Fruit fly (Drosophila melanogaster): ENCODE measurements around the gene CG17196.

CG17196 gene

dm6 chr3R:25740348-25740751, 35.7 kb downstream of the CG17196 start, which contains the start of gene LpR2 (continued):
- TF ChIP-seq Dbx (GFP tag; IDR thresholded peaks at IDR 0.05) (peak; percentile 70; the same call in 2 of the 3 replicates), CG17568 (GFP tag; optimal IDR thresholded peaks at IDR 0.05) (no peak), CG31224 (GFP tag; IDR thresholded peaks at IDR 0.05) (no peak), CG11696 (GFP tag; IDR thresholded peaks at IDR 0.05) (no peak), Kr (GFP tag; optimal IDR thresholded peaks at IDR 0.05) (no peak), Usf (GFP tag; optimal IDR thresholded peaks at IDR 0.05) (no peak), Abd-B (GFP tag; optimal IDR thresholded peaks at IDR 0.05) (no peak), HLH4C (GFP tag; IDR thresholded peaks at IDR 0.05; ENCODE audit: partially characterized antibody) (no peak; the same call in 2 of the 3 replicates), CG33213 (GFP tag; optimal IDR thresholded peaks at IDR 0.05) (no peak), jing (GFP tag; optimal IDR thresholded peaks at IDR 0.05) (peak; percentile 84), pan (optimal IDR thresholded peaks at IDR 0.05) (no peak), pan (GFP tag; optimal IDR thresholded peaks at IDR 0.05 in 1 of 2, IDR thresholded peaks at IDR 0.05 in 1 of 2) (peak in 1 of 2 experiments; percentile 40), CG34422 (GFP tag; IDR thresholded peaks at IDR 0.05) (peak; percentile 13; the same call in 1 of the 3 replicates), btn (GFP tag; optimal IDR thresholded peaks at IDR 0.05) (no peak), ato (GFP tag; IDR thresholded peaks at IDR 0.05; ENCODE audit: partially characterized antibody) (no peak; the same call in 1 of the 2 replicates), tgo (GFP tag; IDR thresholded peaks at IDR 0.05) (no peak), vvl (GFP tag; IDR thresholded peaks at IDR 0.05) (0 out of 2 replicates have a peak, but pooled peaks have one; percentile 58), ase (GFP tag; IDR thresholded peaks at IDR 0.05) (no peak), slou (GFP tag; optimal IDR thresholded peaks at IDR 0.05) (no peak), CG14667 (GFP tag; IDR thresholded peaks at IDR 0.05) (no peak), CG15269 (tag; optimal IDR thresholded peaks at IDR 0.05) (no peak), ara (GFP tag; IDR thresholded peaks at IDR 0.05) (no peak), stwl (tag; optimal IDR thresholded peaks at IDR 0.05) (no peak), fru (optimal IDR thresholded peaks at IDR 0.05) (no peak), Dp (GFP tag; optimal IDR thresholded peaks at IDR 0.05) (no peak), CG7372 (GFP tag; IDR thresholded peaks at IDR 0.05) (no peak), cwo (GFP tag; optimal IDR thresholded peaks at IDR 0.05) (no peak), vfl (GFP tag; optimal IDR thresholded peaks at IDR 0.05) (no peak), D (optimal IDR thresholded peaks at IDR 0.05) (no peak), D (GFP tag; optimal IDR thresholded peaks at IDR 0.05) (no peak), Atf6 (GFP tag; IDR thresholded peaks at IDR 0.05) (0 out of 2 replicates have a peak, but pooled peaks have one; percentile 17), CHES-1-like (GFP tag; optimal IDR thresholded peaks at IDR 0.05) (no peak), knrl (GFP tag; IDR thresholded peaks at IDR 0.05; ENCODE audit: partially characterized antibody) (no peak), fd96Cb (tag; optimal IDR thresholded peaks at IDR 0.05) (no peak), slbo (GFP tag; IDR thresholded peaks at IDR 0.05) (0 out of 2 replicates have a peak, but pooled peaks have one; percentile 3), gfzf (GFP tag; optimal IDR thresholded peaks at IDR 0.05) (no peak), p53 (GFP tag; optimal IDR thresholded peaks at IDR 0.05) (no peak), Adf1 (GFP tag; IDR thresholded peaks at IDR 0.05) (peak; percentile 23), nmo (GFP tag; optimal IDR thresholded peaks at IDR 0.05) (no peak), CG11398 (GFP tag; optimal IDR thresholded peaks at IDR 0.05) (no peak), CG15479 (GFP tag; optimal IDR thresholded peaks at IDR 0.05) (no peak), shn (GFP tag; optimal IDR thresholded peaks at IDR 0.05) (peak; percentile 2), nau (GFP tag; optimal IDR thresholded peaks at IDR 0.05) (no peak), CG10147 (GFP tag; optimal IDR thresholded peaks at IDR 0.05) (no peak), pho (GFP tag; optimal IDR thresholded peaks at IDR 0.05) (no peak), gsb (GFP tag; IDR thresholded peaks at IDR 0.05) (no peak), aop (GFP tag; IDR thresholded peaks at IDR 0.05) (0 out of 2 replicates have a peak, but pooled peaks have one; percentile 26), crol (GFP tag; IDR thresholded peaks at IDR 0.05) (no peak; the same call in 1 of the 2 replicates), Blimp-1 (GFP tag; optimal IDR thresholded peaks at IDR 0.05) (no peak), Gsc (GFP tag; IDR thresholded peaks at IDR 0.05) (no peak), her (GFP tag; optimal IDR thresholded peaks at IDR 0.05) (no peak), Nf-YC (tag; optimal IDR thresholded peaks at IDR 0.05) (peak; percentile 97)

Data from whole organism, embryonic.